Fruit fly (Drosophila melanogaster) whole organism, pupa: ENCODE data around the gene Prps.

Experiments used
- CG10348 ChIP-seq: fragments of 200-800 bp; sonication (Bioruptor generic); IDR thresholded peaks from 2 replicates; pipeline ENCODE4 v1.3.6; 2022; ENCODE audit warnings: missing biosample characterization, missing genetic modification characterization
- CG12605 ChIP-seq: fragments of 200-800 bp; sonication (Bioruptor generic); IDR thresholded peaks from 2 replicates; pipeline ENCODE4 v1.3.6; 2022; ENCODE audit warnings: missing biosample characterization, missing genetic modification characterization
- CG13204 ChIP-seq: fragments of 200-800 bp; sonication (Bioruptor generic); optimal IDR thresholded peaks from 2 replicates; lab custom pipeline; 2018; ENCODE audit warnings: missing biosample characterization, mild to moderate bottlenecking, missing genetic modification characterization, moderate library complexity
- CG14655 ChIP-seq: fragments of 200-800 bp; sonication (Bioruptor generic); optimal IDR thresholded peaks from 3 replicates; lab custom pipeline; 2017; ENCODE audit warnings: mild to moderate bottlenecking, missing biosample characterization, missing genetic modification reagents, missing genetic modification characterization
- CG15710 ChIP-seq: fragments of 200-800 bp; sonication (Bioruptor generic); optimal IDR thresholded peaks from 2 replicates; lab custom pipeline; 2018; ENCODE audit warnings: missing biosample characterization, mild to moderate bottlenecking, missing genetic modification characterization, moderate library complexity
- CG17806 ChIP-seq: fragments of 200-800 bp; sonication (Bioruptor generic); optimal IDR thresholded peaks from 2 replicates; lab custom pipeline; 2018; ENCODE audit warnings: missing biosample characterization, mild to moderate bottlenecking, missing genetic modification characterization, moderate library complexity
- CG32121 ChIP-seq: fragments of 200-800 bp; sonication (Bioruptor generic); IDR thresholded peaks from 2 replicates; pipeline ENCODE4 v1.3.6; 2022; ENCODE audit warnings: missing biosample characterization, missing genetic modification characterization
- CG34367 ChIP-seq: fragments of 200-800 bp; sonication (Bioruptor generic); optimal IDR thresholded peaks from 2 replicates; lab custom pipeline; 2018; ENCODE audit warnings: missing biosample characterization, mild to moderate bottlenecking, missing genetic modification characterization
- CG4496 ChIP-seq: fragments of 200-800 bp; sonication (Bioruptor generic); IDR thresholded peaks from 3 replicates; pipeline ENCODE4 v1.3.6; 2022; ENCODE audit warnings: missing biosample characterization, missing genetic modification characterization
- CG8159 ChIP-seq: fragments of 200-800 bp; sonication (Bioruptor generic); optimal IDR thresholded peaks from 3 replicates; lab custom pipeline; 2018; ENCODE audit warnings: missing biosample characterization, mild to moderate bottlenecking, missing genetic modification characterization, moderate library complexity
- CG8301 ChIP-seq: fragments of 200-800 bp; sonication (Bioruptor generic); optimal IDR thresholded peaks from 2 replicates; lab custom pipeline; 2018; ENCODE audit warnings: missing biosample characterization, mild to moderate bottlenecking, missing genetic modification characterization
- CG9948 ChIP-seq: fragments of 200-800 bp; sonication (Bioruptor generic); optimal IDR thresholded peaks from 2 replicates; lab custom pipeline; 2018; ENCODE audit warnings: missing biosample characterization, mild to moderate bottlenecking, missing genetic modification characterization, moderate library complexity
- D1 ChIP-seq: fragments of 200-800 bp; sonication (Bioruptor generic); optimal IDR thresholded peaks from 2 replicates; lab custom pipeline; 2018; ENCODE audit warnings: missing biosample characterization, mild to moderate bottlenecking, missing genetic modification characterization, moderate library complexity
- EcR ChIP-seq: fragments of 200-800 bp; sonication (Bioruptor generic); optimal IDR thresholded peaks from 3 replicates; lab custom pipeline; 2019; ENCODE audit warnings: missing biosample characterization, missing genetic modification characterization, mild to moderate bottlenecking, moderate library complexity, missing genetic modification reagents
- Ets98B ChIP-seq: fragments of 200-800 bp; sonication (Bioruptor generic); IDR thresholded peaks from 2 replicates; pipeline ENCODE4 v1.3.6; 2022; ENCODE audit warnings: missing biosample characterization, missing genetic modification characterization
- Pif1A ChIP-seq: fragments of 200-800 bp; sonication (Bioruptor generic); optimal IDR thresholded peaks from 3 replicates; lab custom pipeline; 2016; ENCODE audit warnings: missing biosample characterization, missing genetic modification characterization
- Pif1B ChIP-seq: fragments of 200-800 bp; sonication (Bioruptor generic); optimal IDR thresholded peaks from 3 replicates; lab custom pipeline; 2016; ENCODE audit warnings: missing biosample characterization, missing genetic modification characterization
- Snoo ChIP-seq: fragments of 200-800 bp; sonication (Bioruptor generic); optimal IDR thresholded peaks from 3 replicates; lab custom pipeline; 2017; ENCODE audit warnings: missing biosample characterization, mild to moderate bottlenecking, missing genetic modification characterization, inconsistent platforms
- fd96Ca ChIP-seq: fragments of 200-800 bp; sonication (Bioruptor generic); IDR thresholded peaks from 3 replicates; pipeline ENCODE4 v1.3.6; 2022; ENCODE audit warnings: missing biosample characterization, missing genetic modification characterization
- gl ChIP-seq: fragments of 200-800 bp; sonication (Bioruptor generic); optimal IDR thresholded peaks from 2 replicates; lab custom pipeline; 2018; ENCODE audit warnings: missing biosample characterization, mild to moderate bottlenecking, missing genetic modification characterization
- rn ChIP-seq: fragments of 200-800 bp; sonication (Bioruptor generic); IDR thresholded peaks from 2 replicates; pipeline ENCODE4 v1.3.6; 2022; ENCODE audit warnings: missing biosample characterization, missing genetic modification characterization

The Prps gene

dm6 chr3L:9692892-9693551 is 3.5 kb downstream of the Prps start:
- TF ChIP-seq CG9948 (peak; percentile 92), CG32121 (GFP tag; lab: Robert Waterston, UW) (peak; percentile 73), Pif1B (GFP tag; lab: Kevin White, UChicago) (peak; percentile 89), CG34367 (tag; lab: Kevin White, UChicago) (peak; percentile 86), gl (tag; lab: Kevin White, UChicago) (peak; percentile 69), CG10348 (GFP tag; lab: Robert Waterston, UW) (peak; percentile 56; the same call in 1 of the 2 replicates), Ets98B (peak; percentile 39; the same call in 1 of the 2 replicates), CG14655 (GFP tag; lab: Kevin White, UChicago) (peak; percentile 97), CG13204 (GFP tag; lab: Kevin White, UChicago) (peak; percentile 66), CG15710 (tag; lab: Kevin White, UChicago) (peak; percentile 92), Pif1A (GFP tag; lab: Kevin White, UChicago) (peak; percentile 93), CG4496 (GFP tag; lab: Robert Waterston, UW) (peak; percentile 82), Snoo (tag; lab: Kevin White, UChicago) (peak; percentile 93), CG12605 (GFP tag; lab: Robert Waterston, UW) (no peak), CG8159 (tag; lab: Kevin White, UChicago) (peak; percentile 95), D1 (tag; lab: Kevin White, UChicago) (peak; percentile 84), fd96Ca (GFP tag; lab: Robert Waterston, UW) (peak; percentile 87; the same call in 2 of the 3 replicates), rn (GFP tag; lab: Robert Waterston, UW) (peak; percentile 56; the same call in 1 of the 2 replicates), EcR (GFP tag; lab: Kevin White, UChicago) (no peak), CG8301 (tag; lab: Kevin White, UChicago) (peak; percentile 94), CG17806 (tag; lab: Kevin White, UChicago) (peak; percentile 83)

- no peak for TF ChIP-seq CG4496 (GFP tag; lab: Robert Waterston, UW)
- TF ChIP-seq Ets98B, result peak; percentile 54; the same call in 1 of the 2 replicates
- TF ChIP-seq CG9948, result no peak
- TF ChIP-seq CG34367 (tag; lab: Kevin White, UChicago), result no peak
- no peak for TF ChIP-seq Snoo (tag; lab: Kevin White, UChicago)
- TF ChIP-seq CG12605 (GFP tag; lab: Robert Waterston, UW), result peak; percentile 32; the same call in 1 of the 2 replicates
- TF ChIP-seq EcR (GFP tag; lab: Kevin White, UChicago), result peak; percentile 80
- TF ChIP-seq D1 (tag; lab: Kevin White, UChicago), result no peak
- no peak for TF ChIP-seq Pif1B (GFP tag; lab: Kevin White, UChicago)
- TF ChIP-seq rn (GFP tag; lab: Robert Waterston, UW), result no peak
Observed at dm6 chr3L:9692234-9692891, 4.1 kb downstream of the Prps start.

dm6 chr3L:9691476-9691826 is 5.0 kb downstream of the Prps start:
- TF ChIP-seq EcR (GFP tag; lab: Kevin White, UChicago) (no peak), CG14655 (GFP tag; lab: Kevin White, UChicago) (no peak), rn (GFP tag; lab: Robert Waterston, UW) (no peak), CG8301 (tag; lab: Kevin White, UChicago) (no peak), CG8159 (tag; lab: Kevin White, UChicago) (no peak), gl (tag; lab: Kevin White, UChicago) (no peak), CG17806 (tag; lab: Kevin White, UChicago) (no peak), CG9948 (no peak), CG13204 (GFP tag; lab: Kevin White, UChicago) (no peak), CG12605 (GFP tag; lab: Robert Waterston, UW) (no peak), CG10348 (GFP tag; lab: Robert Waterston, UW) (no peak), CG15710 (tag; lab: Kevin White, UChicago) (no peak), Pif1B (GFP tag; lab: Kevin White, UChicago) (no peak), CG4496 (GFP tag; lab: Robert Waterston, UW) (no peak), Pif1A (GFP tag; lab: Kevin White, UChicago) (no peak), Snoo (tag; lab: Kevin White, UChicago) (no peak)

dm6 chr3L:9690798-9691475 is 5.6 kb downstream of the Prps start:
- TF ChIP-seq CG4496 (GFP tag; lab: Robert Waterston, UW), result peak; percentile 37; the same call in 1 of the 3 replicates
- no peak for TF ChIP-seq CG9948
- TF ChIP-seq CG32121 (GFP tag; lab: Robert Waterston, UW), result peak; percentile 91
- peak; percentile 26 for TF ChIP-seq CG14655 (GFP tag; lab: Kevin White, UChicago)
- TF ChIP-seq CG12605 (GFP tag; lab: Robert Waterston, UW), result 0 out of 2 replicates have a peak, but pooled peaks have one; percentile 22
- peak; percentile 19 for TF ChIP-seq CG8301 (tag; lab: Kevin White, UChicago)
- TF ChIP-seq Snoo (tag; lab: Kevin White, UChicago), result peak; percentile 9
- TF ChIP-seq gl (tag; lab: Kevin White, UChicago), result no peak

dm6 chr3L:9689809-9690208 is 6.7 kb downstream of the Prps start:
- TF ChIP-seq CG14655 (GFP tag; lab: Kevin White, UChicago) (no peak), rn (GFP tag; lab: Robert Waterston, UW) (no peak), Pif1B (GFP tag; lab: Kevin White, UChicago) (no peak), Pif1A (GFP tag; lab: Kevin White, UChicago) (no peak), CG4496 (GFP tag; lab: Robert Waterston, UW) (no peak), gl (tag; lab: Kevin White, UChicago) (no peak), CG15710 (tag; lab: Kevin White, UChicago) (no peak), CG10348 (GFP tag; lab: Robert Waterston, UW) (no peak), D1 (tag; lab: Kevin White, UChicago) (no peak), CG8301 (tag; lab: Kevin White, UChicago) (no peak), CG12605 (GFP tag; lab: Robert Waterston, UW) (no peak), fd96Ca (GFP tag; lab: Robert Waterston, UW) (no peak), Ets98B (no peak), CG32121 (GFP tag; lab: Robert Waterston, UW) (no peak), CG13204 (GFP tag; lab: Kevin White, UChicago) (no peak), CG34367 (tag; lab: Kevin White, UChicago) (no peak), CG17806 (tag; lab: Kevin White, UChicago) (no peak), CG8159 (tag; lab: Kevin White, UChicago) (no peak)
